Worm (Caenorhabditis elegans) whole organism, mixed stage, embryonic: ENCODE data around the gene C24D10.4.

ENCODE experiments used
- M03D4.4 ChIP-seq: sonication (generic microtip); optimal IDR thresholded peaks from 2 replicates; lab custom pipeline; 2017; ENCODE audit warnings: mild to moderate bottlenecking, missing genetic modification characterization, missing compliant biosample characterization
- bed-3 ChIP-seq: fragments of 200-800 bp; sonication (Bioruptor generic); optimal IDR thresholded peaks from 3 replicates; lab custom pipeline; 2018; ENCODE audit warnings: mild to moderate bottlenecking, missing genetic modification characterization, moderate library complexity, missing compliant biosample characterization
- blmp-1 ChIP-seq: fragments of 150-350 bp; optimal IDR thresholded peaks from 2 replicates; lab custom pipeline; 2014; ENCODE audit warnings: missing biosample characterization, missing genetic modification characterization
- ceh-39 ChIP-seq: fragments of 150-350 bp; optimal IDR thresholded peaks from 2 replicates; lab custom pipeline; 2014; ENCODE audit warnings: missing biosample characterization, missing genetic modification characterization
- ceh-43 ChIP-seq: fragments of 200-800 bp; sonication (Bioruptor generic); optimal IDR thresholded peaks from 2 replicates; lab custom pipeline; 2018; ENCODE audit warnings: mild to moderate bottlenecking, missing genetic modification characterization, moderate library complexity, missing compliant biosample characterization
- ceh-83 ChIP-seq: fragments of 200-800 bp; sonication (Bioruptor generic); optimal IDR thresholded peaks from 2 replicates; lab custom pipeline; 2018; ENCODE audit warnings: mild to moderate bottlenecking, missing genetic modification characterization, missing compliant biosample characterization
- ces-1 ChIP-seq: fragments of 150-350 bp; optimal IDR thresholded peaks from 2 replicates; lab custom pipeline; 2014; ENCODE audit warnings: missing biosample characterization, missing genetic modification reagents, missing genetic modification characterization
- cnd-1 ChIP-seq: fragments of 200-800 bp; sonication (Bioruptor generic); optimal IDR thresholded peaks from 2 replicates; lab custom pipeline; 2018; ENCODE audit warnings: mild to moderate bottlenecking, missing genetic modification characterization, missing compliant biosample characterization
- drap-1 ChIP-seq: fragments of 200-800 bp; sonication (Bioruptor generic); optimal IDR thresholded peaks from 3 replicates; lab custom pipeline; 2018; ENCODE audit warnings: mild to moderate bottlenecking, missing genetic modification characterization, missing compliant biosample characterization
- elt-1 ChIP-seq: sonication (generic microtip); optimal IDR thresholded peaks from 2 replicates; lab custom pipeline; 2017; ENCODE audit warnings: missing genetic modification characterization, mild to moderate bottlenecking, missing compliant biosample characterization, antibody characterized with exemption, moderate library complexity, borderline replicate concordance; ENCODE audit not compliant: insufficient read depth
- elt-3 ChIP-seq: fragments of 150-350 bp; optimal IDR thresholded peaks from 2 replicates; lab custom pipeline; 2014; ENCODE audit warnings: missing biosample characterization, missing genetic modification characterization
- ham-2 ChIP-seq: fragments of 200-800 bp; sonication (Bioruptor generic); optimal IDR thresholded peaks from 2 replicates; lab custom pipeline; 2018; ENCODE audit warnings: mild to moderate bottlenecking, missing genetic modification characterization, missing compliant biosample characterization
- hlh-1 ChIP-seq: fragments of 150-350 bp; optimal IDR thresholded peaks from 2 replicates; lab custom pipeline; 2014; ENCODE audit warnings: missing biosample characterization, missing genetic modification reagents, missing genetic modification characterization
- lin-13 ChIP-seq: fragments of 150-350 bp; optimal IDR thresholded peaks from 2 replicates; lab custom pipeline; 2014; ENCODE audit warnings: missing biosample characterization, missing genetic modification characterization
- lsy-2 ChIP-seq: fragments of 150-350 bp; optimal IDR thresholded peaks from 2 replicates; lab custom pipeline; 2014; ENCODE audit warnings: missing biosample characterization, missing genetic modification characterization
- mep-1 ChIP-seq: fragments of 150-350 bp; optimal IDR thresholded peaks from 2 replicates; lab custom pipeline; 2017; ENCODE audit warnings: missing biosample characterization, missing genetic modification reagents, missing genetic modification characterization, inconsistent platforms
- mls-2 ChIP-seq: sonication (generic microtip); optimal IDR thresholded peaks from 2 replicates; lab custom pipeline; 2016; ENCODE audit warnings: mild to moderate bottlenecking, missing genetic modification characterization, moderate library complexity, missing compliant biosample characterization
- nhr-12 ChIP-seq: fragments of 150-350 bp; optimal IDR thresholded peaks from 2 replicates; lab custom pipeline; 2014; ENCODE audit warnings: missing biosample characterization, missing genetic modification characterization
- nhr-237 ChIP-seq: fragments of 150-350 bp; optimal IDR thresholded peaks from 2 replicates; lab custom pipeline; 2014; ENCODE audit warnings: missing biosample characterization, missing genetic modification characterization
- nhr-28 ChIP-seq: fragments of 150-350 bp; optimal IDR thresholded peaks from 2 replicates; lab custom pipeline; 2014; ENCODE audit warnings: missing biosample characterization, missing genetic modification characterization
- nhr-76 ChIP-seq: sonication (generic microtip); optimal IDR thresholded peaks from 2 replicates; lab custom pipeline; 2017; ENCODE audit warnings: missing biosample characterization, missing genetic modification characterization
- pha-4 ChIP-seq: fragments of 150-350 bp; optimal IDR thresholded peaks from 2 replicates; lab custom pipeline; 2018; ENCODE audit warnings: missing biosample characterization, missing genetic modification reagents, missing genetic modification characterization
- sem-2 ChIP-seq: fragments of 200-800 bp; sonication (Bioruptor generic); optimal IDR thresholded peaks from 2 replicates; lab custom pipeline; 2018; ENCODE audit warnings: mild to moderate bottlenecking, missing genetic modification characterization, missing compliant biosample characterization
- unc-120 ChIP-seq: sonication (generic microtip); optimal IDR thresholded peaks from 2 replicates; lab custom pipeline; 2017; ENCODE audit warnings: missing genetic modification characterization, missing compliant biosample characterization; ENCODE audit not compliant: poor library complexity, severe bottlenecking
- unc-62 ChIP-seq: fragments of 150-350 bp; optimal IDR thresholded peaks from 2 replicates; lab custom pipeline; 2014; ENCODE audit warnings: missing biosample characterization, missing genetic modification reagents, missing genetic modification characterization
- zip-8 ChIP-seq: fragments of 150-350 bp; optimal IDR thresholded peaks from 2 replicates; lab custom pipeline; 2014; ENCODE audit warnings: missing biosample characterization, missing genetic modification characterization
- ztf-11 ChIP-seq: fragments of 150-350 bp; optimal IDR thresholded peaks from 2 replicates; lab custom pipeline; 2014; ENCODE audit warnings: missing biosample characterization, missing genetic modification characterization

Gene C24D10.4

DNA sequence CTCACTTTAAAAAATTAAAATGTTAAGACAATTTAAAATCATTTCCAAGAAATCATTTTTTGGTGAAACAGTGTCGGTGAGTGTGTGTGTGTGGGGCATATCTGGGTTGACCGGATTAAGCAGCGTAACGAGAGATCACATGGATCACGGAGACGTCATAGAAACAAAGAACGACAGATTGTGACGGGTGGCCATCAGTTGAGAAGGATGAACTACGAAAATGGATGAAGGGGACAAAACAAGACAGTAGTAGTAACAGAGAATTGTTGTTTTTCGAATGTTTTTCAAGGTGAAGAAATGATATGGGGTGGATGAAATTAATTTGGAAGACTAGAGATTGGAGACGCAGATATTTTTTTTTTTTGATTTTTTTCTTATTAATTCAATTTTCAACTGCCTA is 23.8 kb upstream of the C24D10.4 start:
- TF ChIP-seq nhr-237 (tag; lab: Kevin White, UChicago) = no peak
- peak; percentile 48 for TF ChIP-seq unc-120 (tag; lab: Kevin White, UChicago)
- no peak for TF ChIP-seq ceh-43 (GFP tag; lab: Kevin White, UChicago)
- TF ChIP-seq sem-2 = no peak
- TF ChIP-seq lsy-2 (tag; lab: Kevin White, UChicago) = no peak
- TF ChIP-seq, all 35 proteins: peak for 1

DNA sequence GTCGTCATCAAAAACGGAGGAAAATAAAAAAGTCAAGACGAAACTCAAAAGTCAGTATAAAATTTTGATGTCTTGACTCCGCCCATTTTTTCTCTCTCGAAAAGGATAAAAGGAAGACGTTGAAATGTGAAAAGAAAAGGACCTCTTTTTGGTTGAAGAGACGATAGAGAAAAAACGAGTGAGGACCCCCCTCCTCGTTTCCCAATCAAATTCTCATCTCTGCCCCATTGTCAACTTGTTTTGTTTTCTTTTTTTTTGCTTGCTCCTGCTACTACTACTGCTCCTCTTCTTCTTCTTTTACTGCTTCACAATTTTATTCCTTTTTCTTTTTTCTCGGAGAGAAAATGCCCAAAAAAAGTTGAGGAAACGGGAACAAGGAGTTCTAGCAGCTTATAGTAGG is 22.5 kb upstream of the C24D10.4 start:
- no peak for TF ChIP-seq bed-3
- TF ChIP-seq ces-1 (GFP tag; lab: Kevin White, UChicago) = peak; percentile 88

DNA sequence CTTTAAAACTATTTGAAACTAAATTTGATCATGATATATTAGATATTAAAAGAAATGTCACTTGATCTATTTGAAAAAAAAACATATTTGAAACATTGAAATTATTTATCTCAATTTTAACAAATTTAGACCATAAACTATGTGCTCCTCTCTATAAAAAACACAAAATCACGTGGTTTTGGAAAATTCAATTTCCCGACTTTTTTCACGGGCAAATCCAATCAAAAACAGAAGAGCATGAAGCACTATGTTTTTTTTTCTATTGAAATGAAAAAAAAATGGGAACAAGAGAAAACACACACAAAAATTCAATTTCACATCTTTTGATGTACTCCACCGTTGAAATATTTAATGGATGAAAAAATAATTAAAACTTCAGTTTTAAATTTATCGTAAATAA is 21.1 kb upstream of the C24D10.4 start:
- peak; percentile 44 for TF ChIP-seq ces-1 (GFP tag; lab: Kevin White, UChicago)
- no peak for TF ChIP-seq cnd-1 (tag; lab: Kevin White, UChicago)

DNA sequence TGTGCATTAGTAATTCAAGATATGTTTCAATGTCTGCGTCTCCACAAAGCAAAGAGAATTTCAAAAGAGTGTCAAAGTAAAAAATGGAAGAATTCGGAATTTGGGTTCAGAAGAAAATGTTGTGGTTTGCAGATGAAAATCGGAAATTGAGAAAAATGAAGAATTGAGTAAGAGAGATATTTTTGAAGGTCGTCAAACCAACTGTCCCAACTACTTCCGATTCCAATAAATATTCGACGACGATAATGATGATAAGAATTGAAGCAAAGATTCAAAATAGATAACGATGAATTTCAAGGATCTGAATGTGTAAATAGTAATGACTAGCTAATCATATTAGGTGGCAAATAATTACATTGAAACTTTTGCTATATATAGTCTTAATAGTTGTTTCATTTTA is 20.4 kb upstream of the C24D10.4 start:
- TF ChIP-seq ham-2 (GFP tag; lab: Kevin White, UChicago) (no peak), ceh-43 (GFP tag; lab: Kevin White, UChicago) (no peak), ceh-83 (GFP tag; lab: Kevin White, UChicago) (no peak), lin-13 (tag; lab: Kevin White, UChicago) (no peak), unc-62 (GFP tag; lab: Kevin White, UChicago) (no peak), nhr-76 (no peak), mls-2 (tag; lab: Kevin White, UChicago) (no peak), elt-3 (no peak), M03D4.4 (no peak), pha-4 (tag; lab: Kevin White, UChicago) (no peak)

DNA sequence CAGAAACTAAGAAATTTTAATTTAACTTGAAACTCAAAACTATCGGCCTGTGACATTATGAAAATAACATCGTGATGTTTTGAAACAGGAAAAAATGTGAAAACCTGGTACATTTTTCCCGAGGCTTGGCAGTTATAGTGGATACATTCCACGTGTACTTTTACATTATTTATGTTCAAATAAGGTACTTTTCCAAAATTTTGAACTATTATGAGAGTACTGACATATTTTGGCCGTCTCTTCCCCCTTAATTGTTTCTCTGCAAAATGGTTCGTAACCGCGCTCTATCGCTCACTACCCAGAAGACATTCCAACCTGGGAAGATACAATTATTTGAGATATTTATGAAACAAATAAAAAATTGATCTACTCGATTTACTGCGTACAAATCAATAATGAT is 10.5 kb upstream of the C24D10.4 start, which contains the start of gene C24D10.5:
Gene C24D10.5 (plus strand): TSS at position 301 of the 400 bp plus-strand sequence.
- TF ChIP-seq nhr-12 (tag; lab: Kevin White, UChicago) = no peak
- no peak for TF ChIP-seq hlh-1 (tag; lab: Kevin White, UChicago)
- TF ChIP-seq zip-8 (tag; lab: Kevin White, UChicago) = no peak
- TF ChIP-seq sem-2 = no peak
- TF ChIP-seq unc-62 (GFP tag; lab: Kevin White, UChicago) = no peak
- TF ChIP-seq ham-2 (GFP tag; lab: Kevin White, UChicago) = no peak

DNA sequence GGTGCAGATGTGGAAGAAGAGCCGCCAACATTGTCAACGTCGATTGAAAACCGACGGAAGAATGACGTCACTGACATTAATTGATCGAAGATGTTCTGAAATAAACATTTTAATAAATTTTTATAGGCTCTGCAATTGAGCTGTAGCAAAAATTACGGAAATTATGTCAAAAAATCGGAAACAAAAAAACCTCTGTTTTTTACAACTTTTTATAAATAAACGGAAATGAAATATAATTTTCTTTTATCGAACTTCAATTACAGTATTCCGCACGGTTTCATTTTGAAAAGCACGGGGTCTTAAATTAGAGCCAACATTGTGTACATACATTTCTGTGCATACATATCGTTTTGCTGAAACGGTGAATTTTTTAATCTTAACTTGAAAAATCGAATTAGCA is 7.9 kb upstream of the C24D10.4 start, which contains the start of gene soc-2:
Gene soc-2 (minus strand): TSS at position 101 of the 400 bp plus-strand sequence.
- no peak for TF ChIP-seq blmp-1 (tag; lab: Kevin White, UChicago)
- TF ChIP-seq nhr-76 = no peak
- TF ChIP-seq elt-1 = no peak
- TF ChIP-seq ceh-43 (GFP tag; lab: Kevin White, UChicago) = no peak
- TF ChIP-seq nhr-12 (tag; lab: Kevin White, UChicago) = no peak
- no peak for TF ChIP-seq ham-2 (GFP tag; lab: Kevin White, UChicago)
- TF ChIP-seq mep-1 (tag; lab: Kevin White, UChicago) = no peak
- TF ChIP-seq M03D4.4 = no peak
- TF ChIP-seq unc-62 (GFP tag; lab: Kevin White, UChicago) = no peak
- TF ChIP-seq lsy-2 (tag; lab: Kevin White, UChicago) = no peak
- TF ChIP-seq ceh-39 (tag; lab: Kevin White, UChicago) = no peak
- TF ChIP-seq pha-4 (tag; lab: Kevin White, UChicago) = no peak
- TF ChIP-seq drap-1 (GFP tag; lab: Kevin White, UChicago) = no peak
- TF ChIP-seq ztf-11 = no peak
- no peak for TF ChIP-seq lin-13 (tag; lab: Kevin White, UChicago)
- TF ChIP-seq hlh-1 (tag; lab: Kevin White, UChicago) = no peak

DNA sequence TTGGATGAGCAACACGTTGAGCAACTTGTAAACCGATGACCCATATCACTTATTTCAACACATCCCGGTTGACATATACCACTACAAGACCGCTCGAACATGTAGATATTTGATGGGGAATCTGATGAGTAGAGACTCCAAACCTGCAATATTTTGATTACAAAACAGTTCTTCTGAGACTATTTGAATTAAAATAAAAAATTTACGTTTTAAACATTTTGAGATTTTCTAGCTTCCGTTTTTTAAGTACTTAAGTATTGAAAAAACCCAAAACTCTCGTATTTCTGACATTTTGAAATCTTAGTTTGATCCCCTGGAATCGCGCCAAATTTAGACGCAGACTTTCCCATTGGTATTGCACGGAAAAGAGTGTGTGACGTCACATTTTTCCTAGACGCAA is 3.1 kb upstream of the C24D10.4 start, which contains the start of gene C24D10.49:
Gene C24D10.49 (minus strand): TSS at position 101 of the 400 bp plus-strand sequence.
- TF ChIP-seq zip-8 (tag; lab: Kevin White, UChicago) (peak; percentile 58), nhr-28 (tag; lab: Kevin White, UChicago) (no peak)
